Fruit fly (Drosophila melanogaster) whole organism, pupa: ENCODE results near the gene cerv.
A peak's percentile ranks its signal among the peaks of the same experiment; 100 is the strongest.

Source experiments
- CG10348 ChIP-seq: fragments of 200-800 bp; sonication (Bioruptor generic); IDR thresholded peaks from 2 replicates; pipeline ENCODE4 v1.3.6; 2022; ENCODE audit warnings: missing biosample characterization, missing genetic modification characterization
- CG12605 ChIP-seq: fragments of 200-800 bp; sonication (Bioruptor generic); IDR thresholded peaks from 2 replicates; pipeline ENCODE4 v1.3.6; 2022; ENCODE audit warnings: missing biosample characterization, missing genetic modification characterization
- CG13204 ChIP-seq: fragments of 200-800 bp; sonication (Bioruptor generic); optimal IDR thresholded peaks from 2 replicates; lab custom pipeline; 2018; ENCODE audit warnings: missing biosample characterization, mild to moderate bottlenecking, missing genetic modification characterization, moderate library complexity
- CG14655 ChIP-seq: fragments of 200-800 bp; sonication (Bioruptor generic); optimal IDR thresholded peaks from 3 replicates; lab custom pipeline; 2017; ENCODE audit warnings: mild to moderate bottlenecking, missing biosample characterization, missing genetic modification reagents, missing genetic modification characterization
- CG15710 ChIP-seq: fragments of 200-800 bp; sonication (Bioruptor generic); optimal IDR thresholded peaks from 2 replicates; lab custom pipeline; 2018; ENCODE audit warnings: missing biosample characterization, mild to moderate bottlenecking, missing genetic modification characterization, moderate library complexity
- CG17806 ChIP-seq: fragments of 200-800 bp; sonication (Bioruptor generic); optimal IDR thresholded peaks from 2 replicates; lab custom pipeline; 2018; ENCODE audit warnings: missing biosample characterization, mild to moderate bottlenecking, missing genetic modification characterization, moderate library complexity
- CG32121 ChIP-seq: fragments of 200-800 bp; sonication (Bioruptor generic); IDR thresholded peaks from 2 replicates; pipeline ENCODE4 v1.3.6; 2022; ENCODE audit warnings: missing biosample characterization, missing genetic modification characterization
- CG34367 ChIP-seq: fragments of 200-800 bp; sonication (Bioruptor generic); optimal IDR thresholded peaks from 2 replicates; lab custom pipeline; 2018; ENCODE audit warnings: missing biosample characterization, mild to moderate bottlenecking, missing genetic modification characterization
- CG4496 ChIP-seq: fragments of 200-800 bp; sonication (Bioruptor generic); IDR thresholded peaks from 3 replicates; pipeline ENCODE4 v1.3.6; 2022; ENCODE audit warnings: missing biosample characterization, missing genetic modification characterization
- CG8159 ChIP-seq: fragments of 200-800 bp; sonication (Bioruptor generic); optimal IDR thresholded peaks from 3 replicates; lab custom pipeline; 2018; ENCODE audit warnings: missing biosample characterization, mild to moderate bottlenecking, missing genetic modification characterization, moderate library complexity
- CG8301 ChIP-seq: fragments of 200-800 bp; sonication (Bioruptor generic); optimal IDR thresholded peaks from 2 replicates; lab custom pipeline; 2018; ENCODE audit warnings: missing biosample characterization, mild to moderate bottlenecking, missing genetic modification characterization
- CG9948 ChIP-seq: fragments of 200-800 bp; sonication (Bioruptor generic); optimal IDR thresholded peaks from 2 replicates; lab custom pipeline; 2018; ENCODE audit warnings: missing biosample characterization, mild to moderate bottlenecking, missing genetic modification characterization, moderate library complexity
- D1 ChIP-seq: fragments of 200-800 bp; sonication (Bioruptor generic); optimal IDR thresholded peaks from 2 replicates; lab custom pipeline; 2018; ENCODE audit warnings: missing biosample characterization, mild to moderate bottlenecking, missing genetic modification characterization, moderate library complexity
- EcR ChIP-seq: fragments of 200-800 bp; sonication (Bioruptor generic); optimal IDR thresholded peaks from 3 replicates; lab custom pipeline; 2019; ENCODE audit warnings: missing biosample characterization, missing genetic modification characterization, mild to moderate bottlenecking, moderate library complexity, missing genetic modification reagents
- Ets98B ChIP-seq: fragments of 200-800 bp; sonication (Bioruptor generic); IDR thresholded peaks from 2 replicates; pipeline ENCODE4 v1.3.6; 2022; ENCODE audit warnings: missing biosample characterization, missing genetic modification characterization
- Pif1A ChIP-seq: fragments of 200-800 bp; sonication (Bioruptor generic); optimal IDR thresholded peaks from 3 replicates; lab custom pipeline; 2016; ENCODE audit warnings: missing biosample characterization, missing genetic modification characterization
- Pif1B ChIP-seq: fragments of 200-800 bp; sonication (Bioruptor generic); optimal IDR thresholded peaks from 3 replicates; lab custom pipeline; 2016; ENCODE audit warnings: missing biosample characterization, missing genetic modification characterization
- Snoo ChIP-seq: fragments of 200-800 bp; sonication (Bioruptor generic); optimal IDR thresholded peaks from 3 replicates; lab custom pipeline; 2017; ENCODE audit warnings: missing biosample characterization, mild to moderate bottlenecking, missing genetic modification characterization, inconsistent platforms
- fd96Ca ChIP-seq: fragments of 200-800 bp; sonication (Bioruptor generic); IDR thresholded peaks from 3 replicates; pipeline ENCODE4 v1.3.6; 2022; ENCODE audit warnings: missing biosample characterization, missing genetic modification characterization
- gl ChIP-seq: fragments of 200-800 bp; sonication (Bioruptor generic); optimal IDR thresholded peaks from 2 replicates; lab custom pipeline; 2018; ENCODE audit warnings: missing biosample characterization, mild to moderate bottlenecking, missing genetic modification characterization
- rn ChIP-seq: fragments of 200-800 bp; sonication (Bioruptor generic); IDR thresholded peaks from 2 replicates; pipeline ENCODE4 v1.3.6; 2022; ENCODE audit warnings: missing biosample characterization, missing genetic modification characterization

The cerv gene

dm6 chrX:15578043-15578442 is at the start of gene cerv, which contains the start of gene CG7872:
cerv (minus strand) TSS chrX:15578171.
CG7872 (plus strand) TSS chrX:15578205.
- TF ChIP-seq gl (no peak), fd96Ca (GFP tag; lab: Robert Waterston, UW) (no peak), EcR (GFP tag; lab: Kevin White, UChicago) (no peak), CG4496 (GFP tag; lab: Robert Waterston, UW) (peak; percentile 63; the same call in 2 of the 3 replicates), CG9948 (tag; lab: Kevin White, UChicago) (no peak)

DNA sequence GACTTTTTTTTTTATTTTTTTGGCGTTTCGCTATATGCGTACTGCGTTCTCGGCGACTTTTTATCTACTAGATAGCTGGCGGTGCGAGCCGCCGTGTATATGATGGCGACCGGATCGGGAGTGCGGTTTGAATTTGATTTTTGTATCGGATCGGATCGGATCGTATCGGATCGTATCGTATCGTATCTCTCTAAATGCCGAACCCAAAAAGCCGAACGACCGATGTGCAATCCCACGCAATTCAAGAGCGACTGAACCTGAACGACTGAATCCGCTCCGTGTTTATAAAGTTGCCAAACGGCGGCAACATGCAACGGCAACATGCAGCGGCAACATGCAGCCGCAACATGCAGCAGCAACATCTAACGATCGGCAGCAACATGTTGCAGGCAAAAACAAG is 48.3 kb upstream of the cerv start:
- TF ChIP-seq CG4496 (GFP tag; lab: Robert Waterston, UW), result peak; percentile 74; the same call in 2 of the 3 replicates
- peak; percentile 1 for TF ChIP-seq Pif1A (GFP tag; lab: Kevin White, UChicago)
- peak; percentile 71; the same call in 1 of the 2 replicates for TF ChIP-seq Ets98B
- peak; percentile 11 for TF ChIP-seq CG13204 (GFP tag; lab: Kevin White, UChicago)
- peak; percentile 63; the same call in 1 of the 2 replicates for TF ChIP-seq CG32121 (GFP tag; lab: Robert Waterston, UW)
- TF ChIP-seq gl, result no peak
- TF ChIP-seq D1 (tag; lab: Kevin White, UChicago), result no peak
- TF ChIP-seq Pif1B (GFP tag; lab: Kevin White, UChicago), result peak; percentile 6
- TF ChIP-seq EcR (GFP tag; lab: Kevin White, UChicago), result no peak
- no peak for TF ChIP-seq fd96Ca (GFP tag; lab: Robert Waterston, UW)

dm6 chrX:15623809-15624208 is 45.8 kb upstream of the cerv start:
- TF ChIP-seq CG8159 (tag; lab: Kevin White, UChicago) (no peak), rn (no peak), EcR (GFP tag; lab: Kevin White, UChicago) (no peak), CG17806 (tag; lab: Kevin White, UChicago) (no peak), CG12605 (GFP tag; lab: Robert Waterston, UW) (no peak), Ets98B (no peak), CG15710 (tag; lab: Kevin White, UChicago) (no peak), Pif1B (GFP tag; lab: Kevin White, UChicago) (no peak), CG14655 (GFP tag; lab: Kevin White, UChicago) (no peak), Pif1A (GFP tag; lab: Kevin White, UChicago) (no peak), CG13204 (GFP tag; lab: Kevin White, UChicago) (no peak), fd96Ca (GFP tag; lab: Robert Waterston, UW) (no peak), gl (no peak), CG9948 (tag; lab: Kevin White, UChicago) (no peak)
- TF ChIP-seq, all 21 proteins: peak for 0

DNA sequence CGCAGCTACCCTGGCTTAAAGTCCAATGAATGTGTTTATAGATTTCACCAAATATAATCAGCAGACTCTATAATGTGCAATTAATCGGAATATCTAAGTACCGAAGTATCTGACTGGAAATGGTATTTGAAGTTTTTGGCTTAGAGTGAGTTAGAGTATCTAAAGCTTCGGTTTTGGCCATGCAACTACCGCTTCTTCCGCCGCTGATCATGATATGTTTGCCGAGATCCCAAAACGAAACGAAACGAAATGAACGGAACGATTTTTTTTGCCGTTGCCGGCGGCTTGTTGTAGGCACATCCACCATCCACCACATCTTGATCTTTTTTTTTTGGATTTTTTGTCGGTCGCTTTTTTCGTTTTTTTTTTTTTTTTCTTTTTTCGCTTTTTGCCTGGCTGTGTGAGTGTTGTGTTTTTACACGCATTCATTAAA is 45.0 kb upstream of the cerv start:
- TF ChIP-seq CG13204 (GFP tag; lab: Kevin White, UChicago), result peak; percentile 57
- peak; percentile 90 for TF ChIP-seq Ets98B
- TF ChIP-seq CG34367 (tag; lab: Kevin White, UChicago), result peak; percentile 60
- TF ChIP-seq Pif1A (GFP tag; lab: Kevin White, UChicago), result peak; percentile 86
- peak; percentile 55 for TF ChIP-seq CG9948 (tag; lab: Kevin White, UChicago)
- peak; percentile 90 for TF ChIP-seq fd96Ca (GFP tag; lab: Robert Waterston, UW)
- TF ChIP-seq CG4496 (GFP tag; lab: Robert Waterston, UW), result peak; percentile 95
- no peak for TF ChIP-seq EcR (GFP tag; lab: Kevin White, UChicago)
- peak; percentile 68 for TF ChIP-seq CG8159 (tag; lab: Kevin White, UChicago)
- peak; percentile 83 for TF ChIP-seq Pif1B (GFP tag; lab: Kevin White, UChicago)
- peak; percentile 62; the same call in 1 of the 2 replicates for TF ChIP-seq rn
- TF ChIP-seq Snoo, result peak; percentile 74
- peak; percentile 62 for TF ChIP-seq CG17806 (tag; lab: Kevin White, UChicago)
- peak; percentile 53 for TF ChIP-seq gl
- peak; percentile 69 for TF ChIP-seq CG15710 (tag; lab: Kevin White, UChicago)
- peak; percentile 80 for TF ChIP-seq CG8301
- peak; percentile 82 for TF ChIP-seq CG14655 (GFP tag; lab: Kevin White, UChicago)
- TF ChIP-seq CG12605 (GFP tag; lab: Robert Waterston, UW), result peak; percentile 90
- 0 out of 2 replicates have a peak, but pooled peaks have one; percentile 5 for TF ChIP-seq CG10348 (GFP tag; lab: Robert Waterston, UW)
- peak; percentile 91 for TF ChIP-seq CG32121 (GFP tag; lab: Robert Waterston, UW)
- no peak for TF ChIP-seq D1 (tag; lab: Kevin White, UChicago)

dm6 chrX:15620439-15621227 is 42.7 kb upstream of the cerv start:
- TF ChIP-seq CG9948 (tag; lab: Kevin White, UChicago) (no peak), CG8301 (peak; percentile 52), CG4496 (GFP tag; lab: Robert Waterston, UW) (peak; percentile 76), rn (no peak), CG12605 (GFP tag; lab: Robert Waterston, UW) (peak; percentile 75; the same call in 1 of the 2 replicates), CG17806 (tag; lab: Kevin White, UChicago) (peak; percentile 6), fd96Ca (GFP tag; lab: Robert Waterston, UW) (peak; percentile 78), CG32121 (GFP tag; lab: Robert Waterston, UW) (peak; percentile 64), Ets98B (peak; percentile 44), CG13204 (GFP tag; lab: Kevin White, UChicago) (peak; percentile 57), Snoo (no peak), CG10348 (GFP tag; lab: Robert Waterston, UW) (no peak), Pif1A (GFP tag; lab: Kevin White, UChicago) (peak; percentile 4), EcR (GFP tag; lab: Kevin White, UChicago) (no peak), D1 (tag; lab: Kevin White, UChicago) (no peak), gl (peak; percentile 59), Pif1B (GFP tag; lab: Kevin White, UChicago) (peak; percentile 3), CG15710 (tag; lab: Kevin White, UChicago) (peak; percentile 35), CG8159 (tag; lab: Kevin White, UChicago) (peak; percentile 33), CG34367 (tag; lab: Kevin White, UChicago) (peak; percentile 34), CG14655 (GFP tag; lab: Kevin White, UChicago) (peak; percentile 67)
